Fruit fly (Drosophila melanogaster) whole organism, wandering third instar larva: ENCODE results near the gene flip.

ENCODE experiments used
- Dfd ChIP-seq: fragments of >200 bp; optimal IDR thresholded peaks from 2 replicates; lab custom pipeline; 2017; ENCODE audit warnings: missing biosample characterization, missing genetic modification characterization
- GATAd ChIP-seq: sonication (Bioruptor generic); optimal IDR thresholded peaks from 2 replicates; lab custom pipeline; 2016; ENCODE audit warnings: missing biosample characterization, missing genetic modification characterization
- Hr78 ChIP-seq: fragments of >200 bp; optimal IDR thresholded peaks from 2 replicates; lab custom pipeline; 2017; ENCODE audit warnings: missing biosample characterization, missing genetic modification characterization
- Hr83 ChIP-seq: fragments of 200-300 bp; sonication (Bioruptor generic); optimal IDR thresholded peaks from 2 replicates; lab custom pipeline; 2016; ENCODE audit warnings: missing biosample characterization, mild to moderate bottlenecking, missing genetic modification characterization, moderate library complexity; ENCODE audit not compliant: poor library complexity, severe bottlenecking
- Jra ChIP-seq: sonication (Bioruptor generic); optimal IDR thresholded peaks from 2 replicates; lab custom pipeline; 2016; ENCODE audit warnings: missing biosample characterization, missing genetic modification characterization
- Myc ChIP-seq: fragments of >200 bp; optimal IDR thresholded peaks from 2 replicates; lab custom pipeline; 2017
- OdsH ChIP-seq: fragments of 200-800 bp; sonication (Bioruptor generic); optimal IDR thresholded peaks from 2 replicates; lab custom pipeline; 2016; ENCODE audit warnings: missing biosample characterization, mild to moderate bottlenecking, missing genetic modification characterization
- brk ChIP-seq: fragments of 200-800 bp; sonication (Bioruptor generic); optimal IDR thresholded peaks from 2 replicates; lab custom pipeline; 2016; ENCODE audit warnings: missing biosample characterization, mild to moderate bottlenecking, missing genetic modification characterization
- fru ChIP-seq: fragments of 200-800 bp; sonication (Bioruptor generic); optimal IDR thresholded peaks from 3 replicates; lab custom pipeline; 2016; ENCODE audit warnings: missing biosample characterization, mild to moderate bottlenecking, missing genetic modification characterization
- h ChIP-seq: fragments of 200-800 bp; sonication (Bioruptor generic); optimal IDR thresholded peaks from 3 replicates; lab custom pipeline; 2016; ENCODE audit warnings: missing biosample characterization, mild to moderate bottlenecking, missing genetic modification characterization
- lola ChIP-seq: fragments of >200 bp; optimal IDR thresholded peaks from 2 replicates; lab custom pipeline; 2017; ENCODE audit warnings: missing biosample characterization, missing genetic modification characterization
- pan ChIP-seq: fragments of >200 bp; optimal IDR thresholded peaks from 2 replicates; lab custom pipeline; 2017
- psq ChIP-seq: fragments of 200-800 bp; sonication (Bioruptor generic); optimal IDR thresholded peaks from 3 replicates; lab custom pipeline; 2017; ENCODE audit warnings: missing biosample characterization, mild to moderate bottlenecking, missing genetic modification characterization, moderate library complexity
- usp ChIP-seq: fragments of >200 bp; optimal IDR thresholded peaks from 2 replicates; lab custom pipeline; 2017; ENCODE audit warnings: missing biosample characterization, missing genetic modification characterization

DNA sequence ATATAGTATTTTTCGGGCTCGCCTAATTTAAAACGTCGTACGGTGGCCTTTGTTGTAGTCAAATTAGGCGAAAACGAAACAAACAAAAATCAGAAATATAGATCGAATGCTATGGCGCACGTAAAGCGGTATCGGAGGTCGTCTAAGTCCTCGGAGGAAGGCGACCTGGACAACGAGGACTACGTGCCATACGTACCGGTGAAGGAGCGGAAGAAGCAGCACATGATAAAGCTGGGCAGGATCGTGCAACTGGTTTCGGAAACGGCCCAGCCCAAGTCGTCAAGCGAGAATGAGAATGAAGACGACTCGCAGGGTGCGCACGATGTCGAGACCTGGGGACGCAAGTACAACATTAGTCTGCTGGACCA lies 44.7 kb downstream of the flip start, which contains the start of gene abs:
- no peak for TF ChIP-seq fru
- no peak for TF ChIP-seq Hr83 (GFP tag; lab: Kevin White, UChicago)
- TF ChIP-seq Jra (GFP tag; lab: Kevin White, UChicago), result no peak
- TF ChIP-seq Myc (lab: Kevin White, UChicago), result no peak
- no peak for TF ChIP-seq brk (GFP tag; lab: Kevin White, UChicago)
- no peak for TF ChIP-seq GATAd (GFP tag; lab: Kevin White, UChicago)
- TF ChIP-seq pan (lab: Kevin White, UChicago), result no peak
- no peak for TF ChIP-seq Dfd (GFP tag; lab: Kevin White, UChicago)
- TF ChIP-seq psq (GFP tag; lab: Kevin White, UChicago), result no peak
- no peak for TF ChIP-seq usp
- TF ChIP-seq Hr78 (GFP tag; lab: Kevin White, UChicago), result no peak
- no peak for TF ChIP-seq OdsH
- TF ChIP-seq h (GFP tag; lab: Kevin White, UChicago), result no peak
- TF ChIP-seq lola, result no peak
